Worm (Caenorhabditis elegans): ENCODE measurements around the gene mre-11.

mre-11 gene

ce11 chrV:10731989-10732472, 4.6 kb downstream of the mre-11 start, which contains the start of gene T28B11.1:
T28B11.1 (minus strand) TSS chrV:10732422.
- TF ChIP-seq ceh-43 (GFP tag; optimal IDR thresholded peaks at IDR 0.05) (no peak), pha-4 (tag; optimal IDR thresholded peaks at IDR 0.05) (no peak)

DNA sequence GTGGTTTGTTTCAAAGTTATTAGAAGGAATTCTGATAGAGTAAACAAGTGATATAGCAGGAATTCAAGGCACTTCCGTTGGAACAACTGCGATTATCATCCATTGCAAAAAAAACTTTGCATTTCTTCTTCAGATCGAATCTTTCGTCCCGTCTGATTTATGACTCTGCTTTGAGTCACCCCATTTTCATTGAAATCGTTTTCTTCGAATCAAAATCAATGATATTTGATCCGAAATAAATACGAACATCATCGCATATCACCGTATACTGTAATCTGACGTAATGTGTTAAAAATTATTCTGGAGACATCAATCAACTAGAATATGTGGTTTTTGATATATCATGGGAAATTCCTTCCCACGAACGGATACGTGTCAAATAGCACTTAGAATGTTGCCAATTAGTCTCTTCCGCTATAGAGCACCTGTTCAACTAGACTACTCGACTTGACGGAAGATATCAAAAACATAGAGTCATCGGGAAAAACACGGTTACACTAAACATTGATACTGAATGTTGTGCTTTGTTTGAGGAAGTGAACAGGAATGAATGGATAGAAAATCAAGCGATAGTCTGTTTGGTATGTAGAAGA, 5.7 kb downstream of the mre-11 start:
- TF ChIP-seq unc-62 (GFP tag; optimal IDR thresholded peaks at IDR 0.05) = peak; percentile 21
- TF ChIP-seq cnd-1 (tag; optimal IDR thresholded peaks at IDR 0.05) = no peak
- peak; percentile 41 for TF ChIP-seq hlh-1 (tag; optimal IDR thresholded peaks at IDR 0.05)

DNA sequence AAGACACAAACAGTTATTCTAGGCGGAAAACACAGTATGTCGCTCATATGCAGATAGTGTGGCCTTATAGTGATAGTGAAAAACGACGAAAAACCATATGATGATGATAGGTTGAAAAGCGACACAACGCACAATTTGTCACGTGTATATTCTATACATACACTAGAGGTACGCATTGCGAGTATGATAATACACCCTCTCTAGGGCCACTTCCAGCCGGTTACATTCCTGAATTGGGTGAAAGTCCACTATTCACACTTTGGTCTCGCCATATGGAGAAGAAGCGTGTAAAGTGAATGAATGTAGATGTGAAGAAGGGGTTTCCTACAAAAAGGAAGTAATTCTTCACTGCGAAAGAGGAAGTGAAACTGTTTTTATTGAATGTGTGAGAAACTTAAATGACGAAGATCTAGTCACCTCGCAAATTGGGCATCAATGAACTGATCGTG, 7.2 kb downstream of the mre-11 start:
- no peak for TF ChIP-seq snpc-4 (tag; optimal IDR thresholded peaks at IDR 0.05)
- no peak for TF ChIP-seq M03D4.4 (tag; optimal IDR thresholded peaks at IDR 0.05)
- TF ChIP-seq pha-4 (tag; optimal IDR thresholded peaks at IDR 0.05) = no peak
- no peak for TF ChIP-seq unc-62 (GFP tag; optimal IDR thresholded peaks at IDR 0.05)

DNA sequence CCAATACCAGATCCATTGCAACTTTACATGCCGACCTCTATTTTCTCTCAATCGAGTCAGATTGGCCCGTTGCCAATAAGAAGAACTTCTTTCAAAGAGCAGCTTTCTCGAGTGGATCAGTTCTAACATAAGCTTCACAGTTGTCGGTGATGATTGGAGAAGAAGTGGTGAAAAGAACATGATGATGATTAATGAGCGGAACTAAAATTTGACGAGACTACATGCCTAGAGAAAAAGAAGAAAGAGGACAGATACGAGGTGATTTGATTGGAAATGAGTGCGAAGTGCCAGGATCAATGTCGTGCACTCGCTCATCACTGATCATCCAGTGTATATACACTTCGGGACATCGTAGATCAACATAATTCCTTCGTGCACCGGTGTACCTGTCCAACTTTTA, 9.0 kb downstream of the mre-11 start:
- TF ChIP-seq lin-32 (GFP tag; optimal IDR thresholded peaks at IDR 0.05) (no peak), ceh-83 (GFP tag; optimal IDR thresholded peaks at IDR 0.05) (no peak), hlh-1 (tag; optimal IDR thresholded peaks at IDR 0.05) (peak; percentile 13), zip-8 (tag; optimal IDR thresholded peaks at IDR 0.05) (no peak), nhr-12 (tag; optimal IDR thresholded peaks at IDR 0.05) (no peak), bed-3 (GFP tag; optimal IDR thresholded peaks at IDR 0.05) (no peak), mab-5 (tag; optimal IDR thresholded peaks at IDR 0.05) (peak; percentile 59), unc-120 (tag; optimal IDR thresholded peaks at IDR 0.05; ENCODE audit: poor library complexity, severe bottlenecking) (peak; percentile 12), elt-1 (tag; optimal IDR thresholded peaks at IDR 0.05; ENCODE audit: borderline replicate concordance, insufficient read depth) (no peak), unc-62 (GFP tag; optimal IDR thresholded peaks at IDR 0.05) (peak; percentile 98)

ce11 chrV:10726691-10727090, 10.0 kb downstream of the mre-11 start:
- TF ChIP-seq lin-13 (tag; optimal IDR thresholded peaks at IDR 0.05) (no peak), zip-8 (tag; optimal IDR thresholded peaks at IDR 0.05) (no peak), bed-3 (GFP tag; optimal IDR thresholded peaks at IDR 0.05) (no peak), drap-1 (GFP tag; optimal IDR thresholded peaks at IDR 0.05) (no peak), nhr-2 (tag; optimal IDR thresholded peaks at IDR 0.05) (no peak), elt-1 (tag; optimal IDR thresholded peaks at IDR 0.05; ENCODE audit: borderline replicate concordance, insufficient read depth) (no peak), hlh-1 (tag; optimal IDR thresholded peaks at IDR 0.05) (no peak), ham-2 (GFP tag; optimal IDR thresholded peaks at IDR 0.05) (no peak), ceh-43 (GFP tag; optimal IDR thresholded peaks at IDR 0.05) (no peak)

ce11 chrV:10725424-10725951, 11.2 kb downstream of the mre-11 start:
- TF ChIP-seq nhr-76 (tag; optimal IDR thresholded peaks at IDR 0.05) (no peak), ceh-39 (tag; optimal IDR thresholded peaks at IDR 0.05) (no peak), sptf-1 (tag; optimal IDR thresholded peaks at IDR 0.05) (no peak), nhr-28 (tag; optimal IDR thresholded peaks at IDR 0.05) (no peak), elt-3 (tag; optimal IDR thresholded peaks at IDR 0.05) (no peak), elt-1 (tag; optimal IDR thresholded peaks at IDR 0.05; ENCODE audit: borderline replicate concordance, insufficient read depth) (no peak), sem-2 (GFP tag; optimal IDR thresholded peaks at IDR 0.05) (no peak), nhr-2 (tag; optimal IDR thresholded peaks at IDR 0.05) (no peak), drap-1 (GFP tag; optimal IDR thresholded peaks at IDR 0.05) (no peak), ceh-83 (GFP tag; optimal IDR thresholded peaks at IDR 0.05) (no peak)

DNA sequence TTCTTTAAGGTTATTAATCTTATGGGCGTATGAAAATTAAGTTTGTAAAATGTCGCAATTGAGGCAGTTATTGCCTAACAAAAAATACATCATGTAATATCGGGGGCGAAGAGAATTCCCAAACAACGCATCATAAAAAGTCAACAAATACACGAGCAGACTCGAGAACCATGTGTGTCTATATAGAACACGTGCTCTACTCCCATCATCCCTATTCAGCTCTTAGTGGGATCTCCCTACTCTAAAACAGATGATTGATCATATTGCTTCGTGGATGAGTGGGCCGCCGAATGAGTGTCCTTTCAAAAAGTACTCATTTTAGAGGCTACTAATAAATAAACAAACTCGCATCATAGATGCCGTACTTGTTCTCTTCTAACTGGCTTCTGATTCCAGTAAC, 12.2 kb downstream of the mre-11 start:
- no peak for TF ChIP-seq lin-32 (GFP tag; optimal IDR thresholded peaks at IDR 0.05)
- no peak for TF ChIP-seq unc-62 (GFP tag; optimal IDR thresholded peaks at IDR 0.05)
- no peak for TF ChIP-seq nhr-28 (tag; optimal IDR thresholded peaks at IDR 0.05)
- TF ChIP-seq elt-3 (tag; optimal IDR thresholded peaks at IDR 0.05) = no peak
